Fruit fly (Drosophila melanogaster): ENCODE results near the gene tgo.

tgo gene

DNA sequence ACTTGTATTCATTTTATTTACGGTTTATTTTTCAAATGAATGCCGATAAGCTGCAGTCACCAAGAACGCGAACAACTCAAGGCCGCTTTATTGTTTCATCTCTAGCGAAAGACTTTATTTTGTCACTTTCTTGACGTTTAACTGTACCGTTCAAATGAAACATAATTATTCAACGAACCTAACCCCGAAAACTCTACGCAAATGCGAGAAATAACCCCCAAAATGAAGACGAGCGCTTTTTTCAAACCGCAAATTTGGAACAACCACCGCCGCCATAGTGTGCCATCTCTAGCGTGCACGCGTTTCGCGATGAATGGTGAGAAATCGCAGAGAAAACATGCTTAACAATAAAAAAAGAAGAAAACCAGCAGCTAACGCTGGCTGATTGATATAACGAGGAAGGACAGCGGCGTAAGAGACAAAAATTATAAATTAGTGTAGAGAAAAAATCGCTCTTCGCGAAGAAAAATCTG is 35.2 kb downstream of the tgo start, which contains the start of gene CG11970 (continued):
- TF ChIP-seq bigmax (GFP tag; optimal IDR thresholded peaks at IDR 0.05): peak; percentile 91
- TF ChIP-seq vvl (GFP tag; IDR thresholded peaks at IDR 0.05): peak; percentile 22; the same call in 1 of the 2 replicates
- TF ChIP-seq Sry-δ (GFP tag; optimal IDR thresholded peaks at IDR 0.05): peak; percentile 92
- TF ChIP-seq dm (GFP tag; optimal IDR thresholded peaks at IDR 0.05): peak; percentile 61
- no peak for TF ChIP-seq CG16863 (GFP tag; optimal IDR thresholded peaks at IDR 0.05)
- no peak for TF ChIP-seq pan (optimal IDR thresholded peaks at IDR 0.05)
- TF ChIP-seq pan (GFP tag; optimal IDR thresholded peaks at IDR 0.05 in 1 of 2, IDR thresholded peaks at IDR 0.05 in 1 of 2): no peak
- no peak for TF ChIP-seq C15 (GFP tag; IDR thresholded peaks at IDR 0.05)
- no peak for TF ChIP-seq CG4282 (GFP tag; optimal IDR thresholded peaks at IDR 0.05)
- no peak for TF ChIP-seq lbe (GFP tag; optimal IDR thresholded peaks at IDR 0.05)
- no peak for TF ChIP-seq Doc2 (GFP tag; IDR thresholded peaks at IDR 0.05)
- TF ChIP-seq CG17802 (tag; optimal IDR thresholded peaks at IDR 0.05): no peak
- TF ChIP-seq CG1529 (GFP tag; optimal IDR thresholded peaks at IDR 0.05): no peak
- TF ChIP-seq CG11247 (GFP tag; IDR thresholded peaks at IDR 0.05): no peak
- no peak for TF ChIP-seq CG12104 (GFP tag; optimal IDR thresholded peaks at IDR 0.05)
- no peak for TF ChIP-seq az2 (GFP tag; optimal IDR thresholded peaks at IDR 0.05)
- TF ChIP-seq tup (GFP tag; optimal IDR thresholded peaks at IDR 0.05): no peak
- no peak for TF ChIP-seq CG18764 (GFP tag; optimal IDR thresholded peaks at IDR 0.05)
- peak; percentile 26 for TF ChIP-seq CG17829 (tag; optimal IDR thresholded peaks at IDR 0.05)
- TF ChIP-seq MTF-1 (GFP tag; optimal IDR thresholded peaks at IDR 0.05; ENCODE audit: borderline replicate concordance): no peak
- TF ChIP-seq CG11504 (tag; optimal IDR thresholded peaks at IDR 0.05): no peak
- peak; percentile 12 for TF ChIP-seq pnt (GFP tag; optimal IDR thresholded peaks at IDR 0.05)
- no peak for TF ChIP-seq CG10979 (tag; optimal IDR thresholded peaks at IDR 0.05)
- no peak for TF ChIP-seq CG9876 (GFP tag; optimal IDR thresholded peaks at IDR 0.05)
- peak; percentile 9 for TF ChIP-seq Xbp1 (GFP tag; optimal IDR thresholded peaks at IDR 0.05)
- no peak for TF ChIP-seq ac (GFP tag; optimal IDR thresholded peaks at IDR 0.05)
- no peak for TF ChIP-seq dati (GFP tag; IDR thresholded peaks at IDR 0.05)
- no peak for TF ChIP-seq Hmx (GFP tag; optimal IDR thresholded peaks at IDR 0.05)
- TF ChIP-seq Dbx (GFP tag; IDR thresholded peaks at IDR 0.05): 0 out of 3 replicates have a peak, but pooled peaks have one; percentile 15
- no peak for TF ChIP-seq jigr1 (GFP tag; IDR thresholded peaks at IDR 0.05)
- TF ChIP-seq bsh (GFP tag; optimal IDR thresholded peaks at IDR 0.05): no peak
- peak; percentile 66 for TF ChIP-seq CG10543 (GFP tag; optimal IDR thresholded peaks at IDR 0.05)
- TF ChIP-seq hb (GFP tag; IDR thresholded peaks at IDR 0.05; ENCODE audit: partially characterized antibody): no peak
- TF ChIP-seq CG7372 (GFP tag; IDR thresholded peaks at IDR 0.05): 0 out of 2 replicates have a peak, but pooled peaks have one; percentile 40
- no peak for TF ChIP-seq CG7556 (GFP tag; optimal IDR thresholded peaks at IDR 0.05)
- no peak for TF ChIP-seq cwo (GFP tag; optimal IDR thresholded peaks at IDR 0.05)
- no peak for TF ChIP-seq Usf (GFP tag; optimal IDR thresholded peaks at IDR 0.05)
- TF ChIP-seq slp2 (GFP tag; optimal IDR thresholded peaks at IDR 0.05): no peak
- no peak for TF ChIP-seq CG15479 (GFP tag; optimal IDR thresholded peaks at IDR 0.05)
- TF ChIP-seq CG10431 (GFP tag; optimal IDR thresholded peaks at IDR 0.05): no peak
- TF ChIP-seq CG6854 (GFP tag; optimal IDR thresholded peaks at IDR 0.05): no peak
- peak; percentile 32 for TF ChIP-seq Dad (GFP tag; optimal IDR thresholded peaks at IDR 0.05)
- TF ChIP-seq Camta (GFP tag; optimal IDR thresholded peaks at IDR 0.05): peak; percentile 32
- peak; percentile 48; the same call in 1 of the 3 replicates for TF ChIP-seq Aef1 (GFP tag; IDR thresholded peaks at IDR 0.05)
- no peak for TF ChIP-seq CG7987 (GFP tag; optimal IDR thresholded peaks at IDR 0.05)
- peak; percentile 30 for TF ChIP-seq CG18011 (GFP tag; optimal IDR thresholded peaks at IDR 0.05)
- peak; percentile 56; the same call in 1 of the 2 replicates for TF ChIP-seq Rfx (GFP tag; IDR thresholded peaks at IDR 0.05)
- no peak for TF ChIP-seq danr (GFP tag; IDR thresholded peaks at IDR 0.05)
- no peak for TF ChIP-seq sr (GFP tag; IDR thresholded peaks at IDR 0.05)
- TF ChIP-seq Myb (GFP tag; optimal IDR thresholded peaks at IDR 0.05): peak; percentile 64
- TF ChIP-seq bowl (GFP tag; IDR thresholded peaks at IDR 0.05): no peak
- peak; percentile 11 for TF ChIP-seq NC2β (GFP tag; optimal IDR thresholded peaks at IDR 0.05)

Measured in whole organism, embryonic.